Fruit fly (Drosophila melanogaster) whole organism, embryonic: ENCODE data around the gene CG7728.

ENCODE experiments used
- CG10147 ChIP-seq: fragments of 200-800 bp; sonication (Bioruptor generic); optimal IDR thresholded peaks from 2 replicates; lab custom pipeline; 2019; ENCODE audit warnings: missing biosample characterization, mild to moderate bottlenecking, missing genetic modification characterization, moderate library complexity
- CG10979 ChIP-seq: fragments of 200-800 bp; sonication (Bioruptor generic); optimal IDR thresholded peaks from 2 replicates; lab custom pipeline; 2018; ENCODE audit warnings: missing biosample characterization, mild to moderate bottlenecking, missing genetic modification characterization, moderate library complexity
- CG12071 ChIP-seq: fragments of 200-800 bp; sonication (Bioruptor generic); optimal IDR thresholded peaks from 3 replicates; lab custom pipeline; 2018; ENCODE audit warnings: missing biosample characterization, mild to moderate bottlenecking, missing genetic modification characterization
- CG12659 ChIP-seq: fragments of 200-800 bp; sonication (Bioruptor generic); optimal IDR thresholded peaks from 3 replicates; lab custom pipeline; 2017; ENCODE audit warnings: mild to moderate bottlenecking, missing biosample characterization, missing genetic modification reagents, missing genetic modification characterization
- CG13624 ChIP-seq: fragments of 200-800 bp; sonication (Bioruptor generic); optimal IDR thresholded peaks from 2 replicates; lab custom pipeline; 2016; ENCODE audit warnings: missing biosample characterization, missing genetic modification characterization
- CG16815 ChIP-seq: fragments of 200-800 bp; sonication (Bioruptor generic); optimal IDR thresholded peaks from 3 replicates; lab custom pipeline; 2017; ENCODE audit warnings: missing biosample characterization, mild to moderate bottlenecking, missing genetic modification characterization
- CG17361 ChIP-seq: fragments of 200-800 bp; sonication (Bioruptor generic); IDR thresholded peaks from 3 replicates; pipeline ENCODE4 v1.3.6; 2022; ENCODE audit warnings: missing biosample characterization, missing genetic modification characterization
- CG18011 ChIP-seq: fragments of 200-800 bp; sonication (Bioruptor generic); optimal IDR thresholded peaks from 2 replicates; lab custom pipeline; 2017; ENCODE audit warnings: missing biosample characterization, missing genetic modification characterization, mild to moderate bottlenecking, moderate library complexity, missing genotype
- CG18476 ChIP-seq: fragments of 200-800 bp; sonication (Bioruptor generic); optimal IDR thresholded peaks from 2 replicates; lab custom pipeline; 2016; ENCODE audit warnings: missing biosample characterization, mild to moderate bottlenecking, missing genetic modification characterization
- CG2678 ChIP-seq: fragments of 200-800 bp; sonication (Bioruptor generic); optimal IDR thresholded peaks from 3 replicates; lab custom pipeline; 2019; ENCODE audit warnings: missing biosample characterization, mild to moderate bottlenecking, missing genetic modification characterization, moderate library complexity
- CG32767 ChIP-seq: fragments of 200-800 bp; sonication (Bioruptor generic); IDR thresholded peaks from 2 replicates; pipeline ENCODE4 v1.3.6; 2022; ENCODE audit warnings: missing biosample characterization, missing genetic modification characterization
- CG34224 ChIP-seq: fragments of 200-800 bp; sonication (Bioruptor generic); IDR thresholded peaks from 3 replicates; pipeline ENCODE4 v1.3.6; 2022; ENCODE audit warnings: missing biosample characterization, missing genetic modification characterization; ENCODE audit not compliant: partially characterized antibody
- CG4328 ChIP-seq: fragments of 200-800 bp; sonication (Bioruptor generic); optimal IDR thresholded peaks from 3 replicates; lab custom pipeline; 2017; ENCODE audit warnings: missing biosample characterization, missing genetic modification reagents, missing genetic modification characterization
- CG4617 ChIP-seq: fragments of 200-800 bp; sonication (Bioruptor generic); optimal IDR thresholded peaks from 3 replicates; lab custom pipeline; 2016; ENCODE audit warnings: missing biosample characterization, missing genetic modification characterization, borderline replicate concordance
- CG5953 ChIP-seq: fragments of 200-800 bp; sonication (Bioruptor generic); IDR thresholded peaks from 2 replicates; pipeline ENCODE4 v1.3.6; 2022; ENCODE audit warnings: missing biosample characterization, missing genetic modification characterization
- CG6254 ChIP-seq: fragments of 200-800 bp; sonication (Bioruptor generic); optimal IDR thresholded peaks from 3 replicates; lab custom pipeline; 2017; ENCODE audit warnings: mild to moderate bottlenecking, missing biosample characterization, missing genetic modification reagents, missing genetic modification characterization
- CG9215 ChIP-seq: fragments of 200-800 bp; sonication (Bioruptor generic); IDR thresholded peaks from 2 replicates; pipeline ENCODE4 v1.3.6; 2022; ENCODE audit warnings: missing biosample characterization, missing genetic modification characterization
- CG9437 ChIP-seq: fragments of 200-800 bp; sonication (Bioruptor generic); optimal IDR thresholded peaks from 2 replicates; lab custom pipeline; 2018; ENCODE audit warnings: missing biosample characterization, mild to moderate bottlenecking, missing genetic modification characterization
- CG9797 ChIP-seq: fragments of 200-800 bp; sonication (Bioruptor generic); optimal IDR thresholded peaks from 3 replicates; lab custom pipeline; 2018; ENCODE audit warnings: missing biosample characterization, mild to moderate bottlenecking, missing genetic modification characterization
- Doc3 ChIP-seq: fragments of 200-800 bp; sonication (Bioruptor generic); IDR thresholded peaks from 3 replicates; pipeline ENCODE4 v1.3.6; 2022; ENCODE audit warnings: missing biosample characterization, missing genetic modification characterization; ENCODE audit not compliant: partially characterized antibody
- Elba2 ChIP-seq: fragments of 200-800 bp; sonication (Bioruptor generic); optimal IDR thresholded peaks from 3 replicates; lab custom pipeline; 2016; ENCODE audit warnings: missing biosample characterization, missing genetic modification characterization
- Fer1 ChIP-seq: fragments of 200-800 bp; sonication (Bioruptor generic); optimal IDR thresholded peaks from 2 replicates; lab custom pipeline; 2017; ENCODE audit warnings: missing biosample characterization, mild to moderate bottlenecking, missing genetic modification characterization
- Fer3 ChIP-seq: fragments of 200-800 bp; sonication (Bioruptor generic); optimal IDR thresholded peaks from 2 replicates; lab custom pipeline; 2018; ENCODE audit warnings: missing biosample characterization, mild to moderate bottlenecking, missing genetic modification characterization, moderate library complexity
- Jarid2 ChIP-seq: fragments of 200-800 bp; sonication (Bioruptor generic); optimal IDR thresholded peaks from 3 replicates; lab custom pipeline; 2017; ENCODE audit warnings: mild to moderate bottlenecking, missing biosample characterization, missing genetic modification reagents, missing genetic modification characterization
- Lhr ChIP-seq: fragments of 200-800 bp; sonication (Bioruptor generic); optimal IDR thresholded peaks from 3 replicates; lab custom pipeline; 2017; ENCODE audit warnings: mild to moderate bottlenecking, missing biosample characterization, missing genetic modification reagents, missing genetic modification characterization
- MESR4 ChIP-seq: fragments of 200-800 bp; sonication (Bioruptor generic); optimal IDR thresholded peaks from 2 replicates; lab custom pipeline; 2018; ENCODE audit warnings: missing biosample characterization, mild to moderate bottlenecking, missing genetic modification characterization, moderate library complexity
- Max ChIP-seq: fragments of 200-800 bp; sonication (Bioruptor generic); optimal IDR thresholded peaks from 2 replicates; lab custom pipeline; 2016; ENCODE audit warnings: missing biosample characterization, mild to moderate bottlenecking, missing genetic modification characterization
- NK7.1 ChIP-seq: fragments of 200-800 bp; sonication (Bioruptor generic); optimal IDR thresholded peaks from 3 replicates; lab custom pipeline; 2016; ENCODE audit warnings: missing biosample characterization, missing genetic modification characterization
- Optix ChIP-seq: fragments of 200-800 bp; sonication (Bioruptor generic); IDR thresholded peaks from 3 replicates; pipeline ENCODE4 v1.3.6; 2022; ENCODE audit warnings: missing biosample characterization, missing genetic modification characterization
- Sin3A ChIP-seq: fragments of >200 bp; optimal IDR thresholded peaks from 2 replicates; lab custom pipeline; 2018
- Six4 ChIP-seq: fragments of 200-800 bp; sonication (Bioruptor generic); optimal IDR thresholded peaks from 2 replicates; lab custom pipeline; 2016; ENCODE audit warnings: missing biosample characterization, missing genetic modification characterization
- Ssrp ChIP-seq: fragments of 200-800 bp; sonication (Bioruptor generic); optimal IDR thresholded peaks from 2 replicates; lab custom pipeline; 2018; ENCODE audit warnings: missing biosample characterization, mild to moderate bottlenecking, missing genetic modification characterization, moderate library complexity
- ci ChIP-seq: fragments of 200-800 bp; sonication (Bioruptor generic); IDR thresholded peaks from 3 replicates; pipeline ENCODE4 v1.3.6; 2022; ENCODE audit warnings: missing biosample characterization, missing genetic modification characterization
- croc ChIP-seq: fragments of 200-800 bp; sonication (Bioruptor generic); conservative IDR thresholded peaks from 3 replicates; pipeline ENCODE4 v1.3.6; 2022; ENCODE audit warnings: missing biosample characterization, missing genetic modification characterization
- emc ChIP-seq: fragments of 200-800 bp; sonication (Bioruptor generic); optimal IDR thresholded peaks from 2 replicates; lab custom pipeline; 2016; ENCODE audit warnings: missing biosample characterization, missing genetic modification characterization
- exex ChIP-seq: fragments of 200-800 bp; sonication (Bioruptor generic); optimal IDR thresholded peaks from 4 replicates; lab custom pipeline; 2018; ENCODE audit warnings: missing biosample characterization, mild to moderate bottlenecking, missing genetic modification characterization, moderate library complexity
- eyg ChIP-seq: fragments of 200-800 bp; sonication (Bioruptor generic); optimal IDR thresholded peaks from 3 replicates; lab custom pipeline; 2016; ENCODE audit warnings: missing biosample characterization, missing genetic modification characterization
- fd64A ChIP-seq: fragments of 200-800 bp; sonication (Bioruptor generic); optimal IDR thresholded peaks from 3 replicates; lab custom pipeline; 2018; ENCODE audit warnings: missing biosample characterization, mild to moderate bottlenecking, missing genetic modification characterization
- gcm2 ChIP-seq: fragments of 200-800 bp; sonication (Bioruptor generic); optimal IDR thresholded peaks from 2 replicates; lab custom pipeline; 2016; ENCODE audit warnings: missing biosample characterization, missing genetic modification characterization
- grau ChIP-seq: fragments of 200-800 bp; optimal IDR thresholded peaks from 3 replicates; lab custom pipeline; 2019; ENCODE audit warnings: missing biosample characterization, mild to moderate bottlenecking, missing genetic modification characterization, moderate library complexity
- gt ChIP-seq: fragments of 200-800 bp; sonication (Bioruptor generic); IDR thresholded peaks from 2 replicates; pipeline ENCODE4 v1.3.6; 2022; ENCODE audit warnings: missing biosample characterization, missing genetic modification characterization
- ham ChIP-seq: fragments of 200-800 bp; sonication (Bioruptor generic); IDR thresholded peaks from 2 replicates; pipeline ENCODE4 v1.3.6; 2022; ENCODE audit warnings: missing biosample characterization, missing genetic modification characterization
- her ChIP-seq: fragments of 200-800 bp; sonication (Bioruptor generic); optimal IDR thresholded peaks from 2 replicates; lab custom pipeline; 2016; ENCODE audit warnings: missing biosample characterization, missing genetic modification characterization
- jing ChIP-seq: fragments of 200-800 bp; sonication (Bioruptor generic); optimal IDR thresholded peaks from 2 replicates; lab custom pipeline; 2018; ENCODE audit warnings: missing biosample characterization, mild to moderate bottlenecking, missing genetic modification characterization
- lov ChIP-seq, 2 experiments: fragments of 200-800 bp in 1 of 2; fragments of >200 bp in 1 of 2; sonication (Bioruptor generic) in 1 of 2; IDR thresholded peaks in 1 of 2; optimal IDR thresholded peaks in 1 of 2; 2 replicates in 1 of 2; 3 replicates in 1 of 2; pipeline versions ENCODE4 v1.3.6 to Lab custom; 2017 to 2022; ENCODE audit warnings: missing biosample characterization in 1 of 2, missing genetic modification characterization in 1 of 2
- pita ChIP-seq: fragments of 200-800 bp; sonication (Bioruptor generic); optimal IDR thresholded peaks from 2 replicates; lab custom pipeline; 2017; ENCODE audit warnings: missing biosample characterization, mild to moderate bottlenecking, missing genetic modification characterization
- pum ChIP-seq: fragments of 200-800 bp; sonication (Bioruptor generic); optimal IDR thresholded peaks from 2 replicates; lab custom pipeline; 2016; ENCODE audit warnings: missing biosample characterization, missing genetic modification characterization
- row ChIP-seq: fragments of 200-800 bp; sonication (Bioruptor generic); IDR thresholded peaks from 3 replicates; pipeline ENCODE4 v1.3.6; 2022; ENCODE audit warnings: missing biosample characterization, missing genetic modification characterization
- scrt ChIP-seq: fragments of 200-800 bp; sonication (Bioruptor generic); optimal IDR thresholded peaks from 2 replicates; lab custom pipeline; 2018; ENCODE audit warnings: missing biosample characterization, mild to moderate bottlenecking, missing genetic modification characterization, moderate library complexity
- vfl ChIP-seq: fragments of 200-800 bp; sonication (Bioruptor generic); optimal IDR thresholded peaks from 2 replicates; lab custom pipeline; 2016; ENCODE audit warnings: missing biosample characterization, missing genetic modification characterization

Gene CG7728

DNA sequence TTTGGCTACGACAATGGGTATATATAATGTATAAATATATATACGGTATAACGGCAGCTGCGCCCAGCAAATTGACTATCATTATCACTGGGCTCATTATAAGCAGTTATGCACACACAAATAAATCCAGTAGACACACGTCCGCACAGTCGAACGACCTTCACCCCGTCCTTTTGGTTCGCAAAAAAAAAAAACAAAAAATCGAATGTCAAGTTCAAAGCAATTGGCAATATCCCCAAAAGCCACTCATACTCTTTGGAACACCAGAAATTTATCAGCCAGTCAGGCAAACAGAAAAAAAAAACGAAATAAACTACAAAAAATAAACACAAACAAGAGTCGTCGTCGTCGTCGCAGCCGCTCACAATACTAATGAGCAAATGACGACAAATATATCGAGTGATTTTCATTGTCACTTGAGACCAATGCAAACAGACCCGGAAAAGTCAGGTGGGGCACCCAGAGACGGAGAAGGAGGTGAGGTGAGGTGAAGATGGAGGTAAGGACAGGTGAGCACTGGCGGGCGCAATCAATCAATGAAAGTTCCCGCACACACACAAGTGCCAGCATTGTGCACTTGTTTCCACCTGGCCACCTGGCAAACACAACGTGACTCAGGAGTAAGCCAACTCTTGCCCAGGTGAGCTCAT is 11.4 kb upstream of the CG7728 start (continued):
- TF ChIP-seq pum (GFP tag; lab: Kevin White, UChicago): no peak
- TF ChIP-seq Ssrp (tag; lab: Kevin White, UChicago): no peak
- no peak for TF ChIP-seq Fer3
- no peak for TF ChIP-seq emc (GFP tag; lab: Kevin White, UChicago)
- no peak for TF ChIP-seq Fer1
- TF ChIP-seq grau (tag; lab: Kevin White, UChicago): no peak
- no peak for TF ChIP-seq lov (optimal IDR thresholded peaks at IDR 0.05; lab: Kevin White, UChicago)
- TF ChIP-seq lov (GFP tag; IDR thresholded peaks at IDR 0.05; lab: Robert Waterston, UW): no peak
- no peak for TF ChIP-seq Lhr (GFP tag; lab: Kevin White, UChicago)
- no peak for TF ChIP-seq jing (GFP tag; lab: Kevin White, UChicago)
- TF ChIP-seq CG32767 (GFP tag; lab: Robert Waterston, UW): no peak; the same call in 1 of the 2 replicates
- no peak for TF ChIP-seq CG12071 (GFP tag; lab: Kevin White, UChicago)
- no peak for TF ChIP-seq Jarid2 (GFP tag; lab: Kevin White, UChicago)
- no peak for TF ChIP-seq NK7.1 (GFP tag; lab: Kevin White, UChicago)
- TF ChIP-seq pita (GFP tag; lab: Kevin White, UChicago): no peak
- no peak for TF ChIP-seq CG17361 (GFP tag; lab: Robert Waterston, UW)
- 0 out of 3 replicates have a peak, but pooled peaks have one; percentile 26 for TF ChIP-seq ci (GFP tag; lab: Robert Waterston, UW)
- TF ChIP-seq MESR4 (GFP tag; lab: Kevin White, UChicago): no peak
- TF ChIP-seq CG12659 (GFP tag; lab: Kevin White, UChicago): no peak
- no peak for TF ChIP-seq CG2678 (tag; lab: Kevin White, UChicago)
- TF ChIP-seq CG10147 (GFP tag; lab: Kevin White, UChicago): no peak
- TF ChIP-seq CG10979 (tag; lab: Kevin White, UChicago): no peak
- TF ChIP-seq Six4: no peak
- TF ChIP-seq CG4328 (GFP tag; lab: Kevin White, UChicago): no peak
- no peak for TF ChIP-seq fd64A (GFP tag; lab: Kevin White, UChicago)
- no peak for TF ChIP-seq CG16815 (GFP tag; lab: Kevin White, UChicago)
- TF ChIP-seq CG9215 (GFP tag; lab: Robert Waterston, UW): no peak
- TF ChIP-seq ham: 0 out of 2 replicates have a peak, but pooled peaks have one; percentile 7
- TF ChIP-seq CG9437 (GFP tag; lab: Kevin White, UChicago): no peak
- TF ChIP-seq CG13624 (GFP tag; lab: Kevin White, UChicago): no peak
- TF ChIP-seq vfl (GFP tag; lab: Kevin White, UChicago): no peak
- TF ChIP-seq CG4617 (GFP tag; lab: Kevin White, UChicago): no peak
- no peak for TF ChIP-seq CG5953 (GFP tag; lab: Robert Waterston, UW)
- no peak for TF ChIP-seq scrt (GFP tag; lab: Kevin White, UChicago)
- TF ChIP-seq exex (tag; lab: Kevin White, UChicago): peak; percentile 4
- TF ChIP-seq gcm2: no peak
- TF ChIP-seq croc: no peak
- TF ChIP-seq Elba2: no peak
- TF ChIP-seq Max: no peak
- no peak for TF ChIP-seq CG18476
- no peak for TF ChIP-seq Doc3 (GFP tag; lab: Robert Waterston, UW)
- no peak for TF ChIP-seq CG9797 (GFP tag; lab: Kevin White, UChicago)
- TF ChIP-seq eyg (GFP tag; lab: Kevin White, UChicago): no peak
- peak; percentile 16 for TF ChIP-seq her (GFP tag; lab: Kevin White, UChicago)
- no peak for TF ChIP-seq gt (GFP tag; lab: Robert Waterston, UW)
- TF ChIP-seq row: peak; percentile 11; the same call in 2 of the 3 replicates
- no peak for TF ChIP-seq Sin3A (lab: Kevin White, UChicago)
- TF ChIP-seq CG34224 (GFP tag; lab: Robert Waterston, UW): no peak
- TF ChIP-seq CG6254 (GFP tag; lab: Kevin White, UChicago): no peak
- TF ChIP-seq CG18011 (GFP tag; lab: Kevin White, UChicago): no peak
- no peak for TF ChIP-seq Optix
